Fruit fly (Drosophila melanogaster) whole organism, wandering third instar larva: Measurements from ENCODE around the gene Wdr59.

Experiments
- CG32264 ChIP-seq: fragments of 200-800 bp; sonication (Bioruptor generic); optimal IDR thresholded peaks from 2 replicates; lab custom pipeline; 2016; ENCODE audit warnings: missing biosample characterization, missing genetic modification characterization
- CG9705 ChIP-seq: fragments of 200-800 bp; sonication (Bioruptor generic); optimal IDR thresholded peaks from 2 replicates; lab custom pipeline; 2018; ENCODE audit warnings: missing biosample characterization, mild to moderate bottlenecking, missing genetic modification characterization
- Dfd ChIP-seq: fragments of >200 bp; optimal IDR thresholded peaks from 2 replicates; lab custom pipeline; 2017; ENCODE audit warnings: missing biosample characterization, missing genetic modification characterization
- GATAd ChIP-seq: sonication (Bioruptor generic); optimal IDR thresholded peaks from 2 replicates; lab custom pipeline; 2016; ENCODE audit warnings: missing biosample characterization, missing genetic modification characterization
- HLH106 ChIP-seq: fragments of 200-800 bp; optimal IDR thresholded peaks from 3 replicates; lab custom pipeline; 2019; ENCODE audit warnings: missing biosample characterization, mild to moderate bottlenecking, missing genetic modification characterization, moderate library complexity
- Hnf4 ChIP-seq: fragments of 200-800 bp; sonication (Bioruptor generic); optimal IDR thresholded peaks from 2 replicates; lab custom pipeline; 2016; ENCODE audit warnings: missing biosample characterization, mild to moderate bottlenecking, missing genetic modification characterization
- Hr78 ChIP-seq: fragments of >200 bp; optimal IDR thresholded peaks from 2 replicates; lab custom pipeline; 2017; ENCODE audit warnings: missing biosample characterization, missing genetic modification characterization
- Hr83 ChIP-seq: fragments of 200-300 bp; sonication (Bioruptor generic); optimal IDR thresholded peaks from 2 replicates; lab custom pipeline; 2016; ENCODE audit warnings: missing biosample characterization, mild to moderate bottlenecking, missing genetic modification characterization, moderate library complexity; ENCODE audit not compliant: poor library complexity, severe bottlenecking
- Jra ChIP-seq: sonication (Bioruptor generic); optimal IDR thresholded peaks from 2 replicates; lab custom pipeline; 2016; ENCODE audit warnings: missing biosample characterization, missing genetic modification characterization
- Mio ChIP-seq: sonication (Bioruptor generic); optimal IDR thresholded peaks from 2 replicates; lab custom pipeline; 2016; ENCODE audit warnings: missing biosample characterization, missing genetic modification characterization
- Myc ChIP-seq: fragments of >200 bp; optimal IDR thresholded peaks from 2 replicates; lab custom pipeline; 2017
- OdsH ChIP-seq: fragments of 200-800 bp; sonication (Bioruptor generic); optimal IDR thresholded peaks from 2 replicates; lab custom pipeline; 2016; ENCODE audit warnings: missing biosample characterization, mild to moderate bottlenecking, missing genetic modification characterization
- Rel ChIP-seq, 2 experiments: fragments of 200-800 bp; sonication (Bioruptor generic) in 1 of 2; optimal IDR thresholded peaks; 2 replicates in 1 of 2; 3 replicates in 1 of 2; lab custom pipeline; 2016 to 2019; ENCODE audit warnings: mild to moderate bottlenecking in 2 of 2, missing biosample characterization in 2 of 2, missing genetic modification characterization in 2 of 2, moderate library complexity in 1 of 2
- Sp1 ChIP-seq: fragments of 200-800 bp; sonication (Bioruptor generic); optimal IDR thresholded peaks from 3 replicates; lab custom pipeline; 2019; ENCODE audit warnings: missing biosample characterization, mild to moderate bottlenecking, missing genetic modification characterization, moderate library complexity
- Vsx2 ChIP-seq: fragments of 200-300, 225-300 bp; sonication (Bioruptor generic); optimal IDR thresholded peaks from 2 replicates; lab custom pipeline; 2018; ENCODE audit warnings: missing biosample characterization, missing genetic modification characterization; ENCODE audit not compliant: partially characterized antibody
- br ChIP-seq: fragments of 200-800 bp; sonication (Bioruptor generic); optimal IDR thresholded peaks from 2 replicates; lab custom pipeline; 2016; ENCODE audit warnings: missing biosample characterization, missing genetic modification characterization
- brk ChIP-seq: fragments of 200-800 bp; sonication (Bioruptor generic); optimal IDR thresholded peaks from 2 replicates; lab custom pipeline; 2016; ENCODE audit warnings: missing biosample characterization, mild to moderate bottlenecking, missing genetic modification characterization
- dl ChIP-seq, 2 experiments: fragments of 175-275, 200-275 bp in 1 of 2; fragments of 200-275 bp in 1 of 2; sonication (Bioruptor generic); optimal IDR thresholded peaks; lab custom pipeline; 2018; ENCODE audit warnings: mild to moderate bottlenecking in 2 of 2, missing biosample characterization in 2 of 2, missing genetic modification characterization in 2 of 2, moderate library complexity in 2 of 2; ENCODE audit not compliant: partially characterized antibody in 2 of 2, insufficient read depth in 1 of 2
- dmrt93B ChIP-seq: fragments of 200-800 bp; sonication (Bioruptor generic); optimal IDR thresholded peaks from 2 replicates; lab custom pipeline; 2018; ENCODE audit warnings: missing biosample characterization, mild to moderate bottlenecking, missing genetic modification characterization
- dsf ChIP-seq: sonication (Bioruptor generic); optimal IDR thresholded peaks from 2 replicates; lab custom pipeline; 2016; ENCODE audit warnings: missing biosample characterization, missing genetic modification characterization, borderline replicate concordance
- ey ChIP-seq: fragments of 200-800 bp; sonication (Bioruptor generic); optimal IDR thresholded peaks from 2 replicates; lab custom pipeline; 2016; ENCODE audit warnings: missing biosample characterization, missing genetic modification characterization
- foxo ChIP-seq, 2 experiments: fragments of 200-800 bp; sonication (Bioruptor generic); optimal IDR thresholded peaks; 2 replicates in 1 of 2; 3 replicates in 1 of 2; lab custom pipeline; 2016 to 2017; ENCODE audit warnings: missing biosample characterization in 2 of 2, missing genetic modification characterization in 2 of 2
- fru ChIP-seq: fragments of 200-800 bp; sonication (Bioruptor generic); optimal IDR thresholded peaks from 3 replicates; lab custom pipeline; 2016; ENCODE audit warnings: missing biosample characterization, mild to moderate bottlenecking, missing genetic modification characterization
- h ChIP-seq: fragments of 200-800 bp; sonication (Bioruptor generic); optimal IDR thresholded peaks from 3 replicates; lab custom pipeline; 2016; ENCODE audit warnings: missing biosample characterization, mild to moderate bottlenecking, missing genetic modification characterization
- lola ChIP-seq: fragments of >200 bp; optimal IDR thresholded peaks from 2 replicates; lab custom pipeline; 2017; ENCODE audit warnings: missing biosample characterization, missing genetic modification characterization
- pan ChIP-seq: fragments of >200 bp; optimal IDR thresholded peaks from 2 replicates; lab custom pipeline; 2017
- psq ChIP-seq: fragments of 200-800 bp; sonication (Bioruptor generic); optimal IDR thresholded peaks from 3 replicates; lab custom pipeline; 2017; ENCODE audit warnings: missing biosample characterization, mild to moderate bottlenecking, missing genetic modification characterization, moderate library complexity
- rgr ChIP-seq: fragments of 200-800 bp; sonication (Bioruptor generic); optimal IDR thresholded peaks from 3 replicates; lab custom pipeline; 2016; ENCODE audit warnings: missing biosample characterization, mild to moderate bottlenecking, missing genetic modification characterization
- sv ChIP-seq: fragments of 200-800 bp; sonication (Bioruptor generic); optimal IDR thresholded peaks from 3 replicates; lab custom pipeline; 2016; ENCODE audit warnings: missing biosample characterization, missing genetic modification characterization
- tai ChIP-seq: sonication (Bioruptor generic); optimal IDR thresholded peaks from 2 replicates; lab custom pipeline; 2016; ENCODE audit warnings: missing biosample characterization, missing genetic modification characterization
- usp ChIP-seq: fragments of >200 bp; optimal IDR thresholded peaks from 2 replicates; lab custom pipeline; 2017; ENCODE audit warnings: missing biosample characterization, missing genetic modification characterization
- woc ChIP-seq: sonication (Bioruptor generic); optimal IDR thresholded peaks from 2 replicates; lab custom pipeline; 2016; ENCODE audit warnings: missing biosample characterization, mild to moderate bottlenecking, missing genetic modification characterization

Gene Wdr59

DNA sequence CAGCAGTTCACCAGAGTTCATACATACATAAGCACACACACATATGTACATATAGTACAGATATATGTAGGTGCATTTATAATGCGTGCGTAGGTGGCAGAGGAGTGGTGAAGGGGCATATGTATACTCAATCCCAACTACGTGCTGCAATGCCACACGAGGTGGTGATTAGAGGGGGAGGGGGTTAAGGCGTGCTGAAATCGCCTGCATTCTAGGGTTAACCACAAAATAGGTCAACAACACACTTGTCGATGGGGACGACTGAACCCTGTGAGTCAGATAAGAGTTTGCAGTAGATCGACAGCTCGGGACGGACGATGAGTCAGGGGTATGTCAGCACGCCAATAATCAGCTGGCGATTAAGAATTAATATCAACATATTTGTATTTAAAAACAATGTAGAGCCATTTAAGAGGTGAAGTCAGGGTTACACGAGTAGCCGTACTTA, 45.8 kb upstream of the Wdr59 start:
- no peak for TF ChIP-seq Hr78 (GFP tag; lab: Kevin White, UChicago)
- TF ChIP-seq sv (GFP tag; lab: Kevin White, UChicago) = no peak
- no peak for TF ChIP-seq usp (GFP tag; lab: Kevin White, UChicago)
- no peak for TF ChIP-seq lola (GFP tag; lab: Kevin White, UChicago)
- TF ChIP-seq Hr83 = peak; percentile 25
- TF ChIP-seq psq (GFP tag; lab: Kevin White, UChicago) = peak; percentile 45
- TF ChIP-seq Sp1 (GFP tag; lab: Kevin White, UChicago) = no peak
- no peak for TF ChIP-seq dmrt93B (GFP tag; lab: Kevin White, UChicago)
- TF ChIP-seq dl (GFP tag; optimal IDR thresholded peaks at IDR 0.05; lab: Kevin White, UChicago; ENCODE audit: insufficient read depth in 1 of 2, partially characterized antibody in 2 of 2) = no peak
- no peak for TF ChIP-seq CG32264 (GFP tag; lab: Kevin White, UChicago)
- TF ChIP-seq br (GFP tag; lab: Kevin White, UChicago) = peak; percentile 15
- no peak for TF ChIP-seq GATAd
- TF ChIP-seq, all 38 proteins: peak for 3

DNA sequence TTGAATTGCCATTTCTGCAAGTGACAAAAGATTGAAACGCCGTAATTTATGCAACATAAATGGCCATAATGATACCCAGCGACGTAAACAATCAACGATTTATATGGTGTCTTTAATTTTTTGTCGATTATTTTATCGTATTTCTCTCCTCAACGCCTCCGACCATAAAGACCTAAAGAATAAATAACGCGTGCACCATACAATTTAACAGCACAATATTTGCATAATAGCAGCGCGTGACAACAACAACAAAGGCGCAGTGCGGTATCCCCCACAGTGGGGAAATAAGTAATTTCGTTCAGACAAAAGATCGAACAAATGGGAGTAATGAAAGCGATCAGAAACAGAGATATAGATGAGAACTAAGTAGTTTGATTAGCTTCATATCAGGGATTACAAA, 45.2 kb upstream of the Wdr59 start:
- peak; percentile 7 for TF ChIP-seq dmrt93B (GFP tag; lab: Kevin White, UChicago)
- TF ChIP-seq HLH106 = peak; percentile 17
- TF ChIP-seq tai (GFP tag; lab: Kevin White, UChicago) = no peak
- TF ChIP-seq rgr (GFP tag; lab: Kevin White, UChicago) = peak; percentile 34
- TF ChIP-seq Hr78 (GFP tag; lab: Kevin White, UChicago) = no peak
- no peak for TF ChIP-seq OdsH
- TF ChIP-seq Rel (GFP tag; optimal IDR thresholded peaks at IDR 0.05; lab: Kevin White, UChicago) = no peak
- peak; percentile 26 for TF ChIP-seq Rel (tag; optimal IDR thresholded peaks at IDR 0.05; lab: Kevin White, UChicago)
- TF ChIP-seq Hr83 = peak; percentile 73
- TF ChIP-seq h (GFP tag; lab: Kevin White, UChicago) = peak; percentile 70
- TF ChIP-seq CG9705 (GFP tag; lab: Kevin White, UChicago) = peak; percentile 24
- TF ChIP-seq Hnf4 (GFP tag; lab: Kevin White, UChicago) = peak; percentile 31

DNA sequence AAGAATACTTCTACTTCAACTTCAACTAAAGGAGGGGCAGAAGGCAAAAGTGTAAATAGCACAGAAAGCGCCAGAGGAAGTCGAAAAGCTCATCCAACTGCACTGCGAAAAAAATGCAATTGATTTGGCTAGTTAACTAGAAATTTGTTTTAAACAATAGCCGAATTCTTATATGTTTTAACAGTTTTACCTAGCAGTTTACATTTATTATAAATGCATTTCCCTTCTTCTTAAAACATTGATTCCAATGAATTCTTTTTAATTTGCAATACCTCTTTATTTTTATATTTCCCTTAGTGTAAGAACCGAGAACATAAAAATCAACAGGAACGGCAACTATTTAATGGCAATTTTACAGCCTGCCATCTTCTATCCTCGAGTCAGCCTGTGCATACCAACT, 42.9 kb upstream of the Wdr59 start:
- no peak for TF ChIP-seq Rel (GFP tag; optimal IDR thresholded peaks at IDR 0.05; lab: Kevin White, UChicago)
- no peak for TF ChIP-seq Rel (tag; optimal IDR thresholded peaks at IDR 0.05; lab: Kevin White, UChicago)
- no peak for TF ChIP-seq h (GFP tag; lab: Kevin White, UChicago)
- TF ChIP-seq Dfd (GFP tag; lab: Kevin White, UChicago) = peak; percentile 36
- TF ChIP-seq brk = no peak
- no peak for TF ChIP-seq Myc (lab: Kevin White, UChicago)
- TF ChIP-seq lola (GFP tag; lab: Kevin White, UChicago) = no peak
- TF ChIP-seq, all 38 proteins: peak for 1

DNA sequence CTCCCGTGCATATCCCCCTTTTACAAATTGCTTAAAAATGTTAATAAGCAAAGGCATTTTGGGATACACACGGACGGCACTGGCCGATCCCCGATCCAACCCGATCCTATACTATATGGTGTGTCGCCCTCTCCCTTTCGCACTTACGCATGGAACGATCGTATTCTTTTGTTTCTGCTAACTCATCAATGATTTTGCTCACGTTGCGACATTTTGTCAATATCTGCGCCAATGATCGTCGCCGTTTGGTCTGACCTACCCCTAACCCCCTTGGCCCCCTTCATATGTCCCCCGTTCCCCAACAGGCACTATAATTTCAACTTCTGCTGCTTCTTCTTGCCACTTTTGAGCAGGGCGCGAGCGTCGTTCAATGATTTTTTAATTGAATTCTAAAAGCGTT, 41.5 kb upstream of the Wdr59 start:
- TF ChIP-seq Rel (GFP tag; optimal IDR thresholded peaks at IDR 0.05; lab: Kevin White, UChicago) = no peak
- peak; percentile 49 for TF ChIP-seq Rel (tag; optimal IDR thresholded peaks at IDR 0.05; lab: Kevin White, UChicago)
- no peak for TF ChIP-seq OdsH

DNA sequence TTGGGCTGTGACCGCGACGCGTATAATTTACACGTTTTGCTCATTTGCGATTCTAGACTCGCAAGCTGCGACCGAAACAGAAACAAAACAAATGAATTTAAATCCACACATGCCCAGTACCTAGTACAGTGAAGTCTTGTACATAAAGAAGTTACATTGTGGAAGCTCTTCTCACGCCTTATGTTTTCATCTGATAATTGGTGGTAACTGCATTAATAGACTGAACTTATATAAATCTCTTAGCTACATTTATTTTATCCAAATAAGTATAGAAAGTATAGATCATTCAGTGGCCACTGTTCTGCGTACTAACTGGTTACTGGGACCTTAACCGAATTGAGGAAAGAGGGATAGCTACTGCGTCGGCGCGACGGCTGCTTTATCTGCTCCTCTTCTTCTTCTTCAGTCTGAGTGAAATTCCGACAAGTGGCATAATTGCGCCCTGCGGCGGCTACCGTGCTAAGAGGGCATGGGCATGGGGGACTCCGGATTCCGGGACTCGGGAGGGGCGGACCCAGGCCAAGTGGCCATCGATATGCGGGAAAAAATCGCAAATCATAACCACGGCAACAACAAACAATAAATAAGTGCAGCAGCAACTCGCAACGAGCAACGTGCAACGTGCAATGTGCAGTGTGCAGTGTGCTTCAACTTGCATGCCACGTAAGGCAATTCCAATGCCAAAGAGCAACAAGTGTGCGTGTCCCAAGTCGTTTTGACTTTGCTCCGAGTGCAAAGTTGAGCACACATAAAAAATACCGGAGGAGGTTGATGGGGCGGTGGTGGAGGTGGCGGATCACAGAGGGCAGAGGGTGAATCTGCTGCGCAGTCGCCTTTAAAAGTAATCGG, 39.4 kb upstream of the Wdr59 start:
- TF ChIP-seq h (GFP tag; lab: Kevin White, UChicago) (peak; percentile 44), woc (GFP tag; lab: Kevin White, UChicago) (peak; percentile 25), ey (GFP tag; lab: Kevin White, UChicago) (peak; percentile 43), Hnf4 (GFP tag; lab: Kevin White, UChicago) (no peak), tai (GFP tag; lab: Kevin White, UChicago) (no peak), Jra (no peak), rgr (GFP tag; lab: Kevin White, UChicago) (peak; percentile 21), dmrt93B (GFP tag; lab: Kevin White, UChicago) (no peak), Mio (GFP tag; lab: Kevin White, UChicago) (no peak), foxo (GFP tag; optimal IDR thresholded peaks at IDR 0.05; lab: Kevin White, UChicago) (peak in 1 of 2 experiments; percentile 18), HLH106 (peak; percentile 18), Vsx2 (GFP tag; lab: Kevin White, UChicago) (no peak), sv (GFP tag; lab: Kevin White, UChicago) (no peak), fru (GFP tag; lab: Kevin White, UChicago) (peak; percentile 74), dsf (GFP tag; lab: Kevin White, UChicago) (no peak), pan (no peak)
